Fruit fly (Drosophila melanogaster) whole organism, embryonic: ENCODE measurements around the gene CG10286.

Experiments
- Blimp-1 ChIP-seq: fragments of 200-800 bp; sonication (Bioruptor generic); optimal IDR thresholded peaks from 3 replicates; lab custom pipeline; 2018; ENCODE audit warnings: missing biosample characterization, missing genetic modification characterization, mild to moderate bottlenecking, moderate library complexity, missing genetic modification reagents
- CG12155 ChIP-seq: fragments of 200-800 bp; sonication (Bioruptor generic); optimal IDR thresholded peaks from 3 replicates; lab custom pipeline; 2016; ENCODE audit warnings: missing biosample characterization, missing genetic modification characterization
- CG13624 ChIP-seq: fragments of 200-800 bp; sonication (Bioruptor generic); optimal IDR thresholded peaks from 2 replicates; lab custom pipeline; 2016; ENCODE audit warnings: missing biosample characterization, missing genetic modification characterization
- CG15011 ChIP-seq: fragments of 200-800 bp; sonication (Bioruptor generic); optimal IDR thresholded peaks from 3 replicates; lab custom pipeline; 2018; ENCODE audit warnings: missing biosample characterization, mild to moderate bottlenecking, missing genetic modification characterization
- CG15269 ChIP-seq: fragments of 200-800 bp; sonication (Bioruptor generic); optimal IDR thresholded peaks from 2 replicates; lab custom pipeline; 2018; ENCODE audit warnings: missing biosample characterization, mild to moderate bottlenecking, missing genetic modification characterization, moderate library complexity
- CG15696 ChIP-seq: fragments of 200-800 bp; sonication (Bioruptor generic); optimal IDR thresholded peaks from 2 replicates; lab custom pipeline; 2019; ENCODE audit warnings: missing biosample characterization, mild to moderate bottlenecking, missing genetic modification characterization, moderate library complexity
- CG1647 ChIP-seq: fragments of 200-800 bp; sonication (Bioruptor generic); optimal IDR thresholded peaks from 3 replicates; lab custom pipeline; 2016; ENCODE audit warnings: missing biosample characterization, missing genetic modification characterization
- CG18599 ChIP-seq: fragments of 200-800 bp; sonication (Bioruptor generic); optimal IDR thresholded peaks from 3 replicates; lab custom pipeline; 2017; ENCODE audit warnings: missing biosample characterization, missing genetic modification characterization, mild to moderate bottlenecking, moderate library complexity, missing genetic modification reagents
- CG31441 ChIP-seq: fragments of 200-800 bp; sonication (Bioruptor generic); IDR thresholded peaks from 2 replicates; pipeline ENCODE4 v1.3.6; 2022; ENCODE audit warnings: missing biosample characterization, missing genetic modification characterization
- CG3407 ChIP-seq: fragments of 200-800 bp; sonication (Bioruptor generic); optimal IDR thresholded peaks from 2 replicates; lab custom pipeline; 2018; ENCODE audit warnings: missing biosample characterization, mild to moderate bottlenecking, missing genetic modification characterization
- CG8290 ChIP-seq, 3 experiments: fragments of 200-800 bp; sonication (Bioruptor generic); optimal IDR thresholded peaks; 2 replicates each; lab custom pipeline; 2016 to 2019; ENCODE audit warnings: missing biosample characterization in 3 of 3, missing genetic modification characterization in 3 of 3, mild to moderate bottlenecking in 2 of 3, moderate library complexity in 1 of 3
- CG8359 ChIP-seq: fragments of 200-800 bp; sonication (Bioruptor generic); optimal IDR thresholded peaks from 2 replicates; lab custom pipeline; 2017; ENCODE audit warnings: missing biosample characterization, mild to moderate bottlenecking, missing genetic modification characterization, borderline replicate concordance
- HHEX ChIP-seq: fragments of 200-800 bp; sonication (Bioruptor generic); optimal IDR thresholded peaks from 3 replicates; lab custom pipeline; 2017; ENCODE audit warnings: missing biosample characterization, mild to moderate bottlenecking, missing genetic modification characterization, missing genetic modification reagents
- Hr51 ChIP-seq, 2 experiments: fragments of 200-800 bp; sonication (Bioruptor generic); optimal IDR thresholded peaks; 2 replicates in 1 of 2; 3 replicates in 1 of 2; lab custom pipeline; 2016 to 2018; ENCODE audit warnings: missing biosample characterization in 2 of 2, missing genetic modification characterization in 2 of 2, mild to moderate bottlenecking in 1 of 2, moderate library complexity in 1 of 2
- Med ChIP-seq: fragments of 200-800 bp; sonication (Bioruptor generic); peaks from one replicate; lab custom pipeline; 2016; ENCODE audit warnings: missing biosample characterization, missing genetic modification characterization, mild to moderate bottlenecking, inconsistent platforms, moderate library complexity
- Myb ChIP-seq: fragments of 200-800 bp; sonication (Bioruptor generic); optimal IDR thresholded peaks from 2 replicates; lab custom pipeline; 2016; ENCODE audit warnings: missing biosample characterization, missing genetic modification characterization
- NC2α ChIP-seq: fragments of 200-800 bp; sonication (Bioruptor generic); optimal IDR thresholded peaks from 2 replicates; lab custom pipeline; 2016; ENCODE audit warnings: missing biosample characterization, missing genetic modification characterization
- Neu2 ChIP-seq: fragments of 200-800 bp; sonication (Bioruptor generic); optimal IDR thresholded peaks from 3 replicates; lab custom pipeline; 2016; ENCODE audit warnings: missing biosample characterization, missing genetic modification characterization, borderline replicate concordance
- Pdp1 ChIP-seq, 2 experiments: fragments of 200-800 bp; sonication (Bioruptor generic); optimal IDR thresholded peaks; 3 replicates each; lab custom pipeline; 2016; ENCODE audit warnings: missing biosample characterization in 2 of 2, missing genetic modification characterization in 2 of 2, mild to moderate bottlenecking in 1 of 2, moderate library complexity in 1 of 2
- Taf1 ChIP-seq: fragments of 200-800 bp; sonication (Bioruptor generic); IDR thresholded peaks from 2 replicates; pipeline ENCODE4 v1.3.6; 2022; ENCODE audit warnings: missing biosample characterization, missing genetic modification characterization
- ase ChIP-seq: fragments of 200-800 bp; sonication (Bioruptor generic); IDR thresholded peaks from 3 replicates; pipeline ENCODE4 v1.3.6; 2022; ENCODE audit warnings: missing biosample characterization, missing genetic modification characterization
- br ChIP-seq: fragments of >200 bp; optimal IDR thresholded peaks from 2 replicates; lab custom pipeline; 2017
- chinmo ChIP-seq: fragments of 200-800 bp; sonication (Bioruptor generic); IDR thresholded peaks from 4 replicates; pipeline ENCODE4 v1.3.6; 2022; ENCODE audit warnings: missing biosample characterization, missing genetic modification characterization; ENCODE audit not compliant: partially characterized antibody
- corto ChIP-seq: fragments of 200-800 bp; sonication (Bioruptor generic); optimal IDR thresholded peaks from 2 replicates; lab custom pipeline; 2016; ENCODE audit warnings: missing biosample characterization, mild to moderate bottlenecking, missing genetic modification characterization, moderate library complexity
- disco-r ChIP-seq: fragments of 200-800 bp; sonication (Bioruptor generic); optimal IDR thresholded peaks from 2 replicates; lab custom pipeline; 2016; ENCODE audit warnings: missing biosample characterization, missing genetic modification characterization
- fd102C ChIP-seq: fragments of 200-800 bp; sonication (Bioruptor generic); optimal IDR thresholded peaks from 2 replicates; lab custom pipeline; 2018; ENCODE audit warnings: missing biosample characterization, mild to moderate bottlenecking, missing genetic modification characterization, moderate library complexity
- gsb-n ChIP-seq: fragments of 200-800 bp; sonication (Bioruptor generic); optimal IDR thresholded peaks from 3 replicates; lab custom pipeline; 2018; ENCODE audit warnings: missing biosample characterization, mild to moderate bottlenecking, missing genetic modification characterization
- ham ChIP-seq: fragments of 200-800 bp; sonication (Bioruptor generic); IDR thresholded peaks from 2 replicates; pipeline ENCODE4 v1.3.6; 2022; ENCODE audit warnings: missing biosample characterization, missing genetic modification characterization
- mam ChIP-seq: fragments of 200-800 bp; sonication (Bioruptor generic); optimal IDR thresholded peaks from 3 replicates; lab custom pipeline; 2016; ENCODE audit warnings: missing biosample characterization, missing genetic modification characterization
- oc ChIP-seq: fragments of 200-800 bp; sonication (Bioruptor generic); optimal IDR thresholded peaks from 2 replicates; lab custom pipeline; 2018; ENCODE audit warnings: missing biosample characterization, mild to moderate bottlenecking, missing genetic modification characterization, moderate library complexity
- onecut ChIP-seq: fragments of 200-800 bp; sonication (Bioruptor generic); IDR thresholded peaks from 2 replicates; pipeline ENCODE4 v1.3.6; 2022; ENCODE audit warnings: missing biosample characterization, missing genetic modification characterization
- repo ChIP-seq: fragments of 200-800 bp; sonication (Bioruptor generic); optimal IDR thresholded peaks from 2 replicates; lab custom pipeline; 2016; ENCODE audit warnings: missing biosample characterization, missing genetic modification characterization
- ro ChIP-seq: fragments of 200-800 bp; sonication (Bioruptor generic); IDR thresholded peaks from 2 replicates; pipeline ENCODE4 v1.3.6; 2022; ENCODE audit warnings: missing biosample characterization, missing genetic modification characterization
- salm ChIP-seq: fragments of 200-800 bp; sonication (Bioruptor generic); optimal IDR thresholded peaks from 2 replicates; lab custom pipeline; 2018; ENCODE audit warnings: missing biosample characterization, mild to moderate bottlenecking, missing genetic modification characterization
- schlank ChIP-seq: fragments of 200-800 bp; sonication (Bioruptor generic); optimal IDR thresholded peaks from 2 replicates; lab custom pipeline; 2018; ENCODE audit warnings: missing biosample characterization, mild to moderate bottlenecking, missing genetic modification characterization
- sd ChIP-seq: fragments of 200-800 bp; sonication (Bioruptor generic); optimal IDR thresholded peaks from 3 replicates; lab custom pipeline; 2018; ENCODE audit warnings: missing biosample characterization, mild to moderate bottlenecking, missing genetic modification characterization, moderate library complexity
- seq ChIP-seq: fragments of 200-800 bp; sonication (Bioruptor generic); IDR thresholded peaks from 2 replicates; pipeline ENCODE4 v1.3.6; 2022; ENCODE audit warnings: missing biosample characterization, missing genetic modification characterization
- sob ChIP-seq: fragments of 200-800 bp; sonication (Bioruptor generic); IDR thresholded peaks from 2 replicates; pipeline ENCODE4 v1.3.6; 2022; ENCODE audit warnings: missing biosample characterization, missing genetic modification characterization
- sr ChIP-seq: fragments of 200-800 bp; sonication (Bioruptor generic); IDR thresholded peaks from 3 replicates; pipeline ENCODE4 v1.3.6; 2022; ENCODE audit warnings: missing biosample characterization, missing genetic modification characterization
- trem ChIP-seq: fragments of 200-800 bp; optimal IDR thresholded peaks from 3 replicates; lab custom pipeline; 2019; ENCODE audit warnings: missing biosample characterization, mild to moderate bottlenecking, missing genetic modification characterization, moderate library complexity
- ttk ChIP-seq: fragments of 200-800 bp; sonication (Bioruptor generic); IDR thresholded peaks from 2 replicates; pipeline ENCODE4 v2.1.2; 2022; ENCODE audit warnings: missing biosample characterization, missing genetic modification characterization

The CG10286 gene

dm6 chr3R:6410412-6411225 lies 41.9 kb downstream of the CG10286 start (continued):
- TF ChIP-seq NC2α, result peak; percentile 9

DNA sequence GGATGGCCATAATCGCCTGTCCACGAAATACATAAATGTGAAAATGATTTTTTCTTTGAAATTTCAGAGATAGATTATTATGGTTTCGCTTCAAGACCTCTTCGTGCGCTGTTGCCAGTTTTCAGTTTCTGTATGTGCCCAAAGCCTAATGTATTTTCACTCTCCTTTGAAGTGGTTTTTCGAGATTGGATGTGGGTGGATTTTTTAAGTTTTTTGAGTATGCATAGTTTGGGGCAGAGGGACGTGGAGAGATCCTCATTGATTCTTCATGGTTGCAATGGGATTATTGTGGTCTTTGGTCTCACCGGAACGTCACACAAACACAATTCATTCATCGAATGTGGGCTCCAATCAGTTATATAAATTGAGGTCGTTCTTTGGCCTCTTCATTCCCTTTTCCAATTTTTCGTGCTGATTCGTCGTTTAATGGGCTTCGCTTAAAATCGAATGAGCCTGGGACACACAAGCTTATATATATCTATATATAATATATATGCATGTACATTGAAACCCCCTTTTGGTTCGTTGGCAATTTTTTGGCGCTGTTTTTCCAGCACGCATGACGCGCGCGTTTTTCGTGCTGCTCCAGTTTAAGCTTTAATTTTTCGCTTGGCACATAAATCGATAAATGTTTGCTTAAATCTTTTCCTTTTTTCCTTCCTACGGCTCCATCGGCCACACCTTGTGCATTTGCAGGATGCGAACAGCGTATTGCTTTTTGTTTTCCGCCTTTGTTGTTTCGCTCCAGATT lies 42.9 kb downstream of the CG10286 start:
- TF ChIP-seq HHEX (no peak), CG31441 (GFP tag; lab: Robert Waterston, UW) (no peak), Hr51 (GFP tag; optimal IDR thresholded peaks at IDR 0.05; lab: Kevin White, UChicago) (no peak), CG8359 (GFP tag; lab: Kevin White, UChicago) (peak; percentile 92), CG15011 (GFP tag; lab: Kevin White, UChicago) (no peak), chinmo (GFP tag; lab: Robert Waterston, UW) (0 out of 4 replicates have a peak, but pooled peaks have one; percentile 31), CG12155 (GFP tag; lab: Kevin White, UChicago) (no peak), seq (GFP tag; lab: Robert Waterston, UW) (0 out of 2 replicates have a peak, but pooled peaks have one; percentile 12), sr (GFP tag; lab: Robert Waterston, UW) (peak; percentile 50; the same call in 1 of the 3 replicates), Pdp1 (GFP tag; optimal IDR thresholded peaks at IDR 0.05; lab: Kevin White, UChicago) (peak in 1 of 2 experiments; percentile 36), Med (GFP tag; lab: Kevin White, UChicago) (peak; percentile 54), CG3407 (GFP tag; lab: Kevin White, UChicago) (peak; percentile 100), Blimp-1 (GFP tag; lab: Kevin White, UChicago) (peak; percentile 68), CG15269 (tag; lab: Kevin White, UChicago) (no peak), CG1647 (GFP tag; lab: Kevin White, UChicago) (no peak), oc (tag; lab: Kevin White, UChicago) (peak; percentile 65), onecut (peak; percentile 36), gsb-n (tag; lab: Kevin White, UChicago) (peak; percentile 0)
- TF ChIP-seq, all 482 proteins: peak for 11

DNA sequence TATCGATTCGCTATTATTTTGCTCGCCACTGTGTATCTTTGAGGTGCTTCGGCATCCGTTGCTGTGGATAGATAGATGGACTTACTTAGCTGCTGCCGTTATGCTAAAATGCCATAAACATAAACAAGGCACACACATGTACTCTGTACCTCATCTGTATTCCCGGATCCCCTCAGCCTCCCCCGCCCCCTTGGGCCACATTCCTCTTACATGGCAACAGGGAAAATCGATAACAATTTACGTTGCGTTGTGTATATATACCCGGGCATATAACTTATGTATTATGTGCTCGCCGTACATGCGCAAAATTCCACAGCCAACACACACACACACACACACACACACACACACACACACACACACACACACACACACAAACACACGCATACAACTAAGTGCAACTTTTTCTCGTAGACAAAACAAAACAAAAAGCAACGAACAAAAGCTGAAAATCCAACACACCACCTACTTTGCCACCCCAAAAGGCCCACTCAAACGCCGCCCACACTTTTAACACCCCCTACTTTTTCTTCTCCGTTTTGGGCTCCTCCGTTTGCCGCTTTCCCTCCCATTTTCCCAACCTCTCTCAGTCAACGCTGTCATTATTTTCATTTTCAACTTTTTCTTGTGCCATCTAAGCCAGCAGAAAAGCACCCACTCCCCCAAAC lies 45.1 kb downstream of the CG10286 start:
- TF ChIP-seq sob (GFP tag; lab: Robert Waterston, UW), result 0 out of 2 replicates have a peak, but pooled peaks have one; percentile 7
- peak; percentile 72 for TF ChIP-seq Med (GFP tag; lab: Kevin White, UChicago)
- TF ChIP-seq CG13624 (GFP tag; lab: Kevin White, UChicago), result no peak
- TF ChIP-seq ase, result no peak
- TF ChIP-seq Myb (GFP tag; lab: Kevin White, UChicago), result no peak
- no peak for TF ChIP-seq Taf1 (GFP tag; lab: Robert Waterston, UW)
- no peak for TF ChIP-seq Neu2 (GFP tag; lab: Kevin White, UChicago)
- TF ChIP-seq repo (GFP tag; lab: Kevin White, UChicago), result no peak
- TF ChIP-seq trem (tag; lab: Kevin White, UChicago), result no peak
- no peak for TF ChIP-seq schlank
- TF ChIP-seq ttk (GFP tag; lab: Robert Waterston, UW), result peak; percentile 20; the same call in 1 of the 2 replicates
- peak; percentile 53; the same call in 2 of the 3 replicates for TF ChIP-seq sr (GFP tag; lab: Robert Waterston, UW)
- 0 out of 4 replicates have a peak, but pooled peaks have one; percentile 10 for TF ChIP-seq chinmo (GFP tag; lab: Robert Waterston, UW)
- no peak for TF ChIP-seq ham
- no peak for TF ChIP-seq ro (GFP tag; lab: Robert Waterston, UW)
- TF ChIP-seq CG15696 (tag; lab: Kevin White, UChicago), result no peak
- TF ChIP-seq br (lab: Kevin White, UChicago), result no peak
- TF ChIP-seq disco-r, result no peak
- peak; percentile 4 for TF ChIP-seq CG18599 (GFP tag; lab: Kevin White, UChicago)
- TF ChIP-seq corto (GFP tag; lab: Kevin White, UChicago), result no peak
- TF ChIP-seq gsb-n (tag; lab: Kevin White, UChicago), result no peak
- no peak for TF ChIP-seq CG8290 (GFP tag; optimal IDR thresholded peaks at IDR 0.05; lab: Kevin White, UChicago)
- peak in 1 of 2 experiments; percentile 15 for TF ChIP-seq CG8290 (tag; optimal IDR thresholded peaks at IDR 0.05; lab: Kevin White, UChicago)
- TF ChIP-seq salm, result no peak
- no peak for TF ChIP-seq mam (GFP tag; lab: Kevin White, UChicago)
- no peak for TF ChIP-seq fd102C
- TF ChIP-seq sd (tag; lab: Kevin White, UChicago), result peak; percentile 69
